Fruit fly (Drosophila melanogaster) whole organism, embryonic: ENCODE data around the gene Bgb.

Experiments used
- Blimp-1 ChIP-seq: fragments of 200-800 bp; sonication (Bioruptor generic); optimal IDR thresholded peaks from 3 replicates; lab custom pipeline; 2018; ENCODE audit warnings: missing biosample characterization, missing genetic modification characterization, mild to moderate bottlenecking, moderate library complexity, missing genetic modification reagents
- CG10147 ChIP-seq: fragments of 200-800 bp; sonication (Bioruptor generic); optimal IDR thresholded peaks from 2 replicates; lab custom pipeline; 2019; ENCODE audit warnings: missing biosample characterization, mild to moderate bottlenecking, missing genetic modification characterization, moderate library complexity
- CG1024 ChIP-seq: fragments of 200-800 bp; sonication (Bioruptor generic); IDR thresholded peaks from 2 replicates; pipeline ENCODE4 v1.3.6; 2022; ENCODE audit warnings: missing biosample characterization, missing genetic modification characterization
- CG11093 ChIP-seq: fragments of 200-800 bp; sonication (Bioruptor generic); IDR thresholded peaks from 3 replicates; pipeline ENCODE4 v1.3.6; 2022; ENCODE audit warnings: missing biosample characterization, missing genetic modification characterization
- CG11695 ChIP-seq: fragments of 200-800 bp; sonication (Bioruptor generic); IDR thresholded peaks from 3 replicates; pipeline ENCODE4 v1.3.6; 2022; ENCODE audit warnings: missing biosample characterization, missing genetic modification characterization
- CG12744 ChIP-seq: fragments of 200-800 bp; sonication (Bioruptor generic); optimal IDR thresholded peaks from 2 replicates; lab custom pipeline; 2016; ENCODE audit warnings: missing biosample characterization, missing genetic modification characterization
- CG17385 ChIP-seq: fragments of 200-800 bp; sonication (Bioruptor generic); optimal IDR thresholded peaks from 3 replicates; lab custom pipeline; 2018; ENCODE audit warnings: missing biosample characterization, mild to moderate bottlenecking, missing genetic modification characterization
- CG17829 ChIP-seq: fragments of 200-800 bp; optimal IDR thresholded peaks from 2 replicates; lab custom pipeline; 2019; ENCODE audit warnings: missing biosample characterization, mild to moderate bottlenecking, missing genetic modification characterization, moderate library complexity
- CG2129 ChIP-seq: fragments of 200-800 bp; sonication (Bioruptor generic); IDR thresholded peaks from 2 replicates; pipeline ENCODE4 v1.3.6; 2022; ENCODE audit warnings: missing biosample characterization, missing genetic modification characterization; ENCODE audit not compliant: partially characterized antibody
- CG2199 ChIP-seq: fragments of 200-800 bp; sonication (Bioruptor generic); IDR thresholded peaks from 3 replicates; pipeline ENCODE4 v1.3.6; 2022; ENCODE audit warnings: missing biosample characterization, missing genetic modification characterization
- CG4617 ChIP-seq: fragments of 200-800 bp; sonication (Bioruptor generic); optimal IDR thresholded peaks from 3 replicates; lab custom pipeline; 2016; ENCODE audit warnings: missing biosample characterization, missing genetic modification characterization, borderline replicate concordance
- CG8281 ChIP-seq: fragments of 200-800 bp; sonication (Bioruptor generic); optimal IDR thresholded peaks from 2 replicates; lab custom pipeline; 2018; ENCODE audit warnings: missing biosample characterization, mild to moderate bottlenecking, missing genetic modification characterization, moderate library complexity
- CG8359 ChIP-seq: fragments of 200-800 bp; sonication (Bioruptor generic); optimal IDR thresholded peaks from 2 replicates; lab custom pipeline; 2017; ENCODE audit warnings: missing biosample characterization, mild to moderate bottlenecking, missing genetic modification characterization, borderline replicate concordance
- CG9609 ChIP-seq: fragments of 200-800 bp; sonication (Bioruptor generic); optimal IDR thresholded peaks from 3 replicates; lab custom pipeline; 2016; ENCODE audit warnings: missing biosample characterization, missing genetic modification characterization
- CG9817 ChIP-seq: fragments of 200-800 bp; sonication (Bioruptor generic); optimal IDR thresholded peaks from 2 replicates; lab custom pipeline; 2018; ENCODE audit warnings: missing biosample characterization, mild to moderate bottlenecking, missing genetic modification characterization, moderate library complexity
- CoRest ChIP-seq: fragments of 200-800 bp; sonication (Bioruptor generic); optimal IDR thresholded peaks from 3 replicates; lab custom pipeline; 2018; ENCODE audit warnings: missing biosample characterization, mild to moderate bottlenecking, missing genetic modification characterization, moderate library complexity
- Dll ChIP-seq: fragments of 200-800 bp; sonication (Bioruptor generic); IDR thresholded peaks from 4 replicates; pipeline ENCODE4 v1.3.6; 2022; ENCODE audit warnings: missing biosample characterization, missing genetic modification characterization; ENCODE audit not compliant: partially characterized antibody
- Elba2 ChIP-seq: fragments of 200-800 bp; sonication (Bioruptor generic); optimal IDR thresholded peaks from 3 replicates; lab custom pipeline; 2016; ENCODE audit warnings: missing biosample characterization, missing genetic modification characterization
- Ets97D ChIP-seq: fragments of 200-800 bp; sonication (Bioruptor generic); optimal IDR thresholded peaks from 3 replicates; lab custom pipeline; 2016; ENCODE audit warnings: missing biosample characterization, missing genetic modification characterization
- Fer3 ChIP-seq: fragments of 200-800 bp; sonication (Bioruptor generic); optimal IDR thresholded peaks from 2 replicates; lab custom pipeline; 2018; ENCODE audit warnings: missing biosample characterization, mild to moderate bottlenecking, missing genetic modification characterization, moderate library complexity
- H15 ChIP-seq: fragments of 200-800 bp; sonication (Bioruptor generic); IDR thresholded peaks from 3 replicates; pipeline ENCODE4 v1.3.6; 2022; ENCODE audit warnings: missing biosample characterization, missing genetic modification characterization
- HLH4C ChIP-seq: fragments of 200-800 bp; sonication (Bioruptor generic); IDR thresholded peaks from 3 replicates; pipeline ENCODE4 v1.3.6; 2022; ENCODE audit warnings: missing biosample characterization, missing genetic modification characterization; ENCODE audit not compliant: partially characterized antibody
- Hr51 ChIP-seq, 2 experiments: fragments of 200-800 bp; sonication (Bioruptor generic); optimal IDR thresholded peaks; 2 replicates in 1 of 2; 3 replicates in 1 of 2; lab custom pipeline; 2016 to 2018; ENCODE audit warnings: missing biosample characterization in 2 of 2, missing genetic modification characterization in 2 of 2, mild to moderate bottlenecking in 1 of 2, moderate library complexity in 1 of 2
- Lim3 ChIP-seq: fragments of 200-800 bp; sonication (Bioruptor generic); IDR thresholded peaks from 2 replicates; pipeline ENCODE4 v1.3.6; 2022; ENCODE audit warnings: missing biosample characterization, missing genetic modification characterization
- MESR4 ChIP-seq: fragments of 200-800 bp; sonication (Bioruptor generic); optimal IDR thresholded peaks from 2 replicates; lab custom pipeline; 2018; ENCODE audit warnings: missing biosample characterization, mild to moderate bottlenecking, missing genetic modification characterization, moderate library complexity
- Mrtf ChIP-seq: fragments of 200-800 bp; sonication (Bioruptor generic); IDR thresholded peaks from 3 replicates; pipeline ENCODE4 v1.3.6; 2022; ENCODE audit warnings: missing biosample characterization, missing genetic modification characterization
- Neu2 ChIP-seq: fragments of 200-800 bp; sonication (Bioruptor generic); optimal IDR thresholded peaks from 3 replicates; lab custom pipeline; 2016; ENCODE audit warnings: missing biosample characterization, missing genetic modification characterization, borderline replicate concordance
- Poxn ChIP-seq: fragments of 200-800 bp; sonication (Bioruptor generic); IDR thresholded peaks from 2 replicates; pipeline ENCODE4 v1.3.6; 2022; ENCODE audit warnings: missing biosample characterization, missing genetic modification characterization
- Rx ChIP-seq: fragments of 200-800 bp; sonication (Bioruptor generic); IDR thresholded peaks from 2 replicates; pipeline ENCODE4 v1.3.6; 2022; ENCODE audit warnings: missing biosample characterization, missing genetic modification characterization
- ab ChIP-seq: fragments of 200-800 bp; sonication (Bioruptor generic); optimal IDR thresholded peaks from 2 replicates; lab custom pipeline; 2016; ENCODE audit warnings: missing biosample characterization, missing genetic modification characterization
- bab2 ChIP-seq: fragments of 200-800 bp; sonication (Bioruptor generic); optimal IDR thresholded peaks from 2 replicates; lab custom pipeline; 2016; ENCODE audit warnings: missing biosample characterization, missing genetic modification characterization
- chm ChIP-seq: fragments of 200-800 bp; sonication (Bioruptor generic); IDR thresholded peaks from 2 replicates; pipeline ENCODE4 v1.3.6; 2022; ENCODE audit warnings: missing biosample characterization, missing genetic modification characterization
- chn ChIP-seq: fragments of 200-800 bp; sonication (Bioruptor generic); optimal IDR thresholded peaks from 2 replicates; lab custom pipeline; 2016; ENCODE audit warnings: missing biosample characterization, missing genetic modification characterization
- corto ChIP-seq: fragments of 200-800 bp; sonication (Bioruptor generic); optimal IDR thresholded peaks from 2 replicates; lab custom pipeline; 2016; ENCODE audit warnings: missing biosample characterization, mild to moderate bottlenecking, missing genetic modification characterization, moderate library complexity
- crol ChIP-seq: fragments of 200-800 bp; sonication (Bioruptor generic); IDR thresholded peaks from 2 replicates; pipeline ENCODE4 v1.3.6; 2022; ENCODE audit warnings: missing biosample characterization, missing genetic modification characterization
- dan ChIP-seq: fragments of 200-800 bp; sonication (Bioruptor generic); IDR thresholded peaks from 2 replicates; pipeline ENCODE4 v1.3.6; 2022; ENCODE audit warnings: missing biosample characterization, missing genetic modification characterization
- dpn ChIP-seq, 2 experiments: fragments of 200-800 bp; sonication (Bioruptor generic); optimal IDR thresholded peaks; 3 replicates each; lab custom pipeline; 2016; ENCODE audit warnings: missing biosample characterization in 2 of 2, missing genetic modification characterization in 2 of 2
- ems ChIP-seq: fragments of 200-800 bp; sonication (Bioruptor generic); optimal IDR thresholded peaks from 3 replicates; lab custom pipeline; 2016; ENCODE audit warnings: missing biosample characterization, missing genetic modification characterization
- esg ChIP-seq: fragments of 200-800 bp; sonication (Bioruptor generic); conservative IDR thresholded peaks from 2 replicates; pipeline ENCODE4 v1.3.6; 2022; ENCODE audit warnings: missing biosample characterization, missing genetic modification characterization
- gcm ChIP-seq: fragments of 200-800 bp; sonication (Bioruptor generic); optimal IDR thresholded peaks from 2 replicates; lab custom pipeline; 2019; ENCODE audit warnings: missing biosample characterization, mild to moderate bottlenecking, missing genetic modification characterization, moderate library complexity
- gfzf ChIP-seq: fragments of 200-800 bp; sonication (Bioruptor generic); optimal IDR thresholded peaks from 2 replicates; lab custom pipeline; 2016; ENCODE audit warnings: missing biosample characterization, mild to moderate bottlenecking, missing genetic modification characterization, moderate library complexity
- mirr ChIP-seq: fragments of 200-800 bp; sonication (Bioruptor generic); optimal IDR thresholded peaks from 3 replicates; lab custom pipeline; 2018; ENCODE audit warnings: missing biosample characterization, mild to moderate bottlenecking, missing genetic modification characterization
- peb ChIP-seq: fragments of 200-800 bp; sonication (Bioruptor generic); IDR thresholded peaks from 2 replicates; pipeline ENCODE4 v1.3.6; 2022; ENCODE audit warnings: missing biosample characterization, missing genetic modification characterization
- pum ChIP-seq: fragments of 200-800 bp; sonication (Bioruptor generic); optimal IDR thresholded peaks from 2 replicates; lab custom pipeline; 2016; ENCODE audit warnings: missing biosample characterization, missing genetic modification characterization
- rib ChIP-seq: fragments of 200-800 bp; sonication (Bioruptor generic); IDR thresholded peaks from 2 replicates; pipeline ENCODE4 v1.3.6; 2022; ENCODE audit warnings: missing biosample characterization, missing genetic modification characterization
- slp2 ChIP-seq: fragments of 200-800 bp; sonication (Bioruptor generic); optimal IDR thresholded peaks from 2 replicates; lab custom pipeline; 2016; ENCODE audit warnings: missing biosample characterization, missing genetic modification characterization
- ssp ChIP-seq: fragments of 200-800 bp; sonication (Bioruptor generic); IDR thresholded peaks from 2 replicates; pipeline ENCODE4 v1.3.6; 2022; ENCODE audit warnings: missing biosample characterization, missing genetic modification characterization
- tgo ChIP-seq: fragments of 200-800 bp; sonication (Bioruptor generic); IDR thresholded peaks from 3 replicates; pipeline ENCODE4 v1.3.6; 2022; ENCODE audit warnings: missing biosample characterization, missing genetic modification characterization
- trh ChIP-seq: fragments of 200-800 bp; sonication (Bioruptor generic); optimal IDR thresholded peaks from 2 replicates; lab custom pipeline; 2016; ENCODE audit warnings: missing biosample characterization, missing genetic modification characterization
- tx ChIP-seq: fragments of 200-800 bp; sonication (Bioruptor generic); optimal IDR thresholded peaks from 2 replicates; lab custom pipeline; 2016; ENCODE audit warnings: missing biosample characterization, missing genetic modification characterization

The Bgb gene

dm6 chr3L:1602064-1602832, 37.3 kb upstream of the Bgb start, which contains the start of gene CG12104 (continued):
- TF ChIP-seq CG2129 (GFP tag; lab: Robert Waterston, UW), result no peak
- TF ChIP-seq Dll (GFP tag; lab: Robert Waterston, UW), result peak; percentile 34; the same call in 1 of the 4 replicates
- TF ChIP-seq CG9817 (tag; lab: Kevin White, UChicago), result no peak
- no peak for TF ChIP-seq CG11093 (GFP tag; lab: Robert Waterston, UW)
- TF ChIP-seq HLH4C, result no peak
- TF ChIP-seq rib (GFP tag; lab: Robert Waterston, UW), result peak; percentile 54; the same call in 1 of the 2 replicates
- TF ChIP-seq H15 (GFP tag; lab: Robert Waterston, UW), result no peak
- TF ChIP-seq ssp (GFP tag; lab: Robert Waterston, UW), result no peak
- peak; percentile 68; the same call in 1 of the 3 replicates for TF ChIP-seq CG2199 (GFP tag; lab: Robert Waterston, UW)
- no peak for TF ChIP-seq chm (GFP tag; lab: Robert Waterston, UW)
- peak; percentile 29 for TF ChIP-seq CG17829 (tag; lab: Kevin White, UChicago)
- no peak for TF ChIP-seq Poxn
- TF ChIP-seq MESR4 (GFP tag; lab: Kevin White, UChicago), result peak; percentile 62
- peak; percentile 64 for TF ChIP-seq mirr (GFP tag; lab: Kevin White, UChicago)
- TF ChIP-seq ems (GFP tag; lab: Kevin White, UChicago), result no peak
- TF ChIP-seq CG8281 (tag; lab: Kevin White, UChicago), result no peak
- TF ChIP-seq Elba2 (GFP tag; lab: Kevin White, UChicago), result no peak
- TF ChIP-seq CG12744 (GFP tag; lab: Kevin White, UChicago), result no peak
- TF ChIP-seq crol (GFP tag; lab: Robert Waterston, UW), result peak; percentile 96
- TF ChIP-seq Fer3, result no peak
- TF ChIP-seq CG10147 (GFP tag; lab: Kevin White, UChicago), result no peak
- TF ChIP-seq bab2 (GFP tag; lab: Kevin White, UChicago), result no peak
- no peak for TF ChIP-seq CG11695 (GFP tag; lab: Robert Waterston, UW)
- TF ChIP-seq peb (GFP tag; lab: Robert Waterston, UW), result no peak
- no peak for TF ChIP-seq Rx
- no peak for TF ChIP-seq dan (GFP tag; lab: Robert Waterston, UW)
- no peak for TF ChIP-seq corto
- no peak for TF ChIP-seq CG9609 (GFP tag; lab: Kevin White, UChicago)
- TF ChIP-seq tgo, result no peak
- peak; percentile 90 for TF ChIP-seq Ets97D
- TF ChIP-seq tx (GFP tag; lab: Kevin White, UChicago), result no peak
- TF ChIP-seq Hr51 (GFP tag; optimal IDR thresholded peaks at IDR 0.05; lab: Kevin White, UChicago), result no peak
- no peak for TF ChIP-seq Mrtf
- TF ChIP-seq CoRest, result peak; percentile 42
- no peak for TF ChIP-seq Blimp-1 (GFP tag; lab: Kevin White, UChicago)
- TF ChIP-seq CG4617 (GFP tag; lab: Kevin White, UChicago), result peak; percentile 68
- no peak for TF ChIP-seq CG8359
- no peak for TF ChIP-seq trh (GFP tag; lab: Kevin White, UChicago)
- TF ChIP-seq dpn (GFP tag; optimal IDR thresholded peaks at IDR 0.05; lab: Kevin White, UChicago), result no peak
- no peak for TF ChIP-seq ab (GFP tag; lab: Kevin White, UChicago)
- TF ChIP-seq Lim3 (GFP tag; lab: Robert Waterston, UW), result no peak
- no peak for TF ChIP-seq CG1024 (GFP tag; lab: Robert Waterston, UW)
- TF ChIP-seq pum (GFP tag; lab: Kevin White, UChicago), result no peak
- no peak for TF ChIP-seq esg (GFP tag; lab: Robert Waterston, UW)
- TF ChIP-seq Neu2 (GFP tag; lab: Kevin White, UChicago), result no peak
- peak; percentile 19 for TF ChIP-seq gcm (GFP tag; lab: Kevin White, UChicago)
- peak; percentile 41 for TF ChIP-seq CG17385 (GFP tag; lab: Kevin White, UChicago)
- no peak for TF ChIP-seq chn (GFP tag; lab: Kevin White, UChicago)
- TF ChIP-seq slp2 (GFP tag; lab: Kevin White, UChicago), result no peak
- TF ChIP-seq gfzf (GFP tag; lab: Kevin White, UChicago), result peak; percentile 76
